Worm (Caenorhabditis elegans): ENCODE results near the gene lido-11.

Gene lido-11

ce11 chrII:3020899-3021298 is 17.1 kb downstream of the lido-11 start:
- TF ChIP-seq skn-1 (tag; optimal IDR thresholded peaks at IDR 0.05) (no peak), mdl-1 (tag; optimal IDR thresholded peaks at IDR 0.05) (no peak), ceh-82 (tag; optimal IDR thresholded peaks at IDR 0.05) (no peak), ama-1 (optimal IDR thresholded peaks at IDR 0.05) (no peak), tbx-2 (tag; optimal IDR thresholded peaks at IDR 0.05) (no peak), nhr-67 (tag; optimal IDR thresholded peaks at IDR 0.05) (no peak), mml-1 (tag; optimal IDR thresholded peaks at IDR 0.05) (no peak), hmg-11 (tag; optimal IDR thresholded peaks at IDR 0.05) (no peak), nfya-1 (tag; optimal IDR thresholded peaks at IDR 0.05; ENCODE audit: insufficient read depth) (no peak), snpc-4 (tag; optimal IDR thresholded peaks at IDR 0.05) (no peak), ZK546.5 (tag; optimal IDR thresholded peaks at IDR 0.05) (no peak), egl-27 (tag; optimal IDR thresholded peaks at IDR 0.05) (no peak)

DNA sequence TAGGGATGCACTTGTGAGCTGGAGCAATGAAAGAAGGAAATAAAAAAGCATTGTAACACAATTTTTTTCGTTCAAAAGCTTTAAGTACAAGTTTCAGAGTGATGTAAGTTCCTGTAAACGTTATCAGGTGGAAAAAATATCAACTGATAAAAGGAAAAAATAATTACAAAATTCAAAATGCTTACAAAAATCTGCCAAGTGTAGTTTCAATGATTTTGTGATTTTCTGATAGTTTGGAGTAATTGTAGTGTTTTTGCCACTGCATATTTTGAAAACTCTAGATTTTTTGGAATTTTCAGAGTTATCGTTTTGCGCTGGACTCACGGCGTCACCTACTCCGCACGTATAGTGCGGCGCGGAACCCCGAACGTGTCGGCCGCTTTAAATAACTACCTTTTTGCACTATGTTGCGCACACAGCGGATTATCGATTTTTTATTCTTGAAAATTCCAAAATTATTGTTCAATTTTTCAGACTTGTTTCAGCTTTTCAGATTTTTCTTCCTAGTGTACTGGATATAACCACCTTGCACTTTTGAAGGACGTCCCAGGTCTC is 19.7 kb downstream of the lido-11 start, which contains the start of gene clec-2:
Gene clec-2, minus strand, starts transcription at position 51 of the 555 bp plus-strand sequence.
- TF ChIP-seq skn-1 (tag; optimal IDR thresholded peaks at IDR 0.05) (no peak), nfya-1 (tag; optimal IDR thresholded peaks at IDR 0.05; ENCODE audit: insufficient read depth) (no peak), fkh-10 (GFP tag; optimal IDR thresholded peaks at IDR 0.05) (no peak), ceh-9 (tag; optimal IDR thresholded peaks at IDR 0.05) (no peak), egl-27 (tag; optimal IDR thresholded peaks at IDR 0.05) (no peak), ztf-11 (tag; optimal IDR thresholded peaks at IDR 0.05) (no peak), egl-5 (tag; optimal IDR thresholded peaks at IDR 0.05) (no peak), nhr-43 (tag; optimal IDR thresholded peaks at IDR 0.05; ENCODE audit: poor library complexity, severe bottlenecking) (no peak), jun-1 (tag; optimal IDR thresholded peaks at IDR 0.05) (no peak), mdl-1 (tag; optimal IDR thresholded peaks at IDR 0.05) (no peak), mml-1 (tag; optimal IDR thresholded peaks at IDR 0.05) (no peak), eor-1 (tag; optimal IDR thresholded peaks at IDR 0.05) (no peak)

- TF ChIP-seq aly-2 (tag; optimal IDR thresholded peaks at IDR 0.05) (no peak), fos-1 (tag; optimal IDR thresholded peaks at IDR 0.05) (no peak), sea-2 (GFP tag; optimal IDR thresholded peaks at IDR 0.05) (no peak), ztf-4 (tag; optimal IDR thresholded peaks at IDR 0.05) (no peak), elt-3 (tag; optimal IDR thresholded peaks at IDR 0.05) (no peak), lin-15B (tag; optimal IDR thresholded peaks at IDR 0.05) (no peak), mml-1 (tag; optimal IDR thresholded peaks at IDR 0.05) (no peak), unc-62 (GFP tag; optimal IDR thresholded peaks at IDR 0.05) (no peak), ceh-9 (tag; optimal IDR thresholded peaks at IDR 0.05) (no peak), ztf-11 (tag; optimal IDR thresholded peaks at IDR 0.05) (no peak), pha-4 (tag; optimal IDR thresholded peaks at IDR 0.05) (no peak), mdl-1 (tag; optimal IDR thresholded peaks at IDR 0.05) (no peak), unc-39 (tag; optimal IDR thresholded peaks at IDR 0.05) (no peak), zag-1 (tag; optimal IDR thresholded peaks at IDR 0.05) (no peak), nhr-25 (tag; optimal IDR thresholded peaks at IDR 0.05) (no peak), ZK546.5 (tag; optimal IDR thresholded peaks at IDR 0.05) (no peak), nhr-76 (tag; optimal IDR thresholded peaks at IDR 0.05) (no peak)
Measured at ce11 chrII:3024655-3025054, 20.9 kb downstream of the lido-11 start.

ce11 chrII:3028264-3028663 is 24.5 kb downstream of the lido-11 start:
- TF ChIP-seq nhr-25 (tag; optimal IDR thresholded peaks at IDR 0.05) (peak; percentile 43), nhr-11 (tag; optimal IDR thresholded peaks at IDR 0.05) (no peak)

DNA sequence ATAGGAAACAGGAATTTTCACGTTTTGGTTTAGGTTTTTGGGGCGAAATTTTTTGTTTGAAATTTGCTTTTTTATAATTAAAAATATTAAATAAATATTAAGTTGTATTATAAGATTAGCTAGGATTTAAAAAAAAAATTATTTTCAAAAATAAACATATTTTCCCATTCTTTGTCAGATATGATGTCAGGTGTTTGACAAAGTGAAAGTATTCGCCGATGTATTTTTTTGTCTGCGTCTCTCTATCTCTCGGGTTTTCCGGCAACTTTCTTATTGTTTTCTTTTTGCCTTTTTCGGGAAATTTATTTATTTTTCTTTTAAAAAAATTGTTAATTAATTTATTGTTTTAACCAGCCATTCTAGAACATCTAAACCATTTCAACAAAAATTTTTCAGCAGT is 26.6 kb downstream of the lido-11 start:
- TF ChIP-seq daf-12 (tag; optimal IDR thresholded peaks at IDR 0.05): no peak
- TF ChIP-seq ceh-28 (tag; optimal IDR thresholded peaks at IDR 0.05): no peak
- TF ChIP-seq nhr-23 (tag; optimal IDR thresholded peaks at IDR 0.05): no peak
- TF ChIP-seq nhr-43 (tag; optimal IDR thresholded peaks at IDR 0.05; ENCODE audit: poor library complexity, severe bottlenecking): no peak
- TF ChIP-seq elt-1 (tag; optimal IDR thresholded peaks at IDR 0.05): no peak
- no peak for TF ChIP-seq unc-62 (GFP tag; optimal IDR thresholded peaks at IDR 0.05)
